Worm (Caenorhabditis elegans) whole organism, L2 larva: ENCODE measurements around the gene C01G10.17.
"Not testable (repeated sequence)": the region's sequence is repeated elsewhere in the genome, so short reads cannot be mapped to it uniquely, and the experiment has no call there.

Experiments
- C34F6.9 ChIP-seq: fragments of 150-350 bp; optimal IDR thresholded peaks from 2 replicates; lab custom pipeline; 2014; ENCODE audit warnings: missing biosample characterization, missing genetic modification characterization
- R02D3.7 ChIP-seq: fragments of 150-350 bp; optimal IDR thresholded peaks from 2 replicates; lab custom pipeline; 2014; ENCODE audit warnings: missing biosample characterization, missing genetic modification characterization
- alr-1 ChIP-seq: fragments of 150-350 bp; optimal IDR thresholded peaks from 2 replicates; lab custom pipeline; 2014; ENCODE audit warnings: missing biosample characterization, missing genetic modification characterization
- aly-2 ChIP-seq: fragments of 150-350 bp; optimal IDR thresholded peaks from 2 replicates; lab custom pipeline; 2014; ENCODE audit warnings: missing biosample characterization, missing genetic modification characterization
- ama-1 ChIP-seq: fragments of 150-350 bp; optimal IDR thresholded peaks from 2 replicates; lab custom pipeline; 2018; ENCODE audit warnings: inconsistent platforms
- blmp-1 ChIP-seq: sonication (generic microtip); optimal IDR thresholded peaks from 2 replicates; lab custom pipeline; 2017; ENCODE audit warnings: missing genetic modification characterization, mild to moderate bottlenecking, missing compliant biosample characterization, antibody characterized with exemption, moderate library complexity; ENCODE audit not compliant: insufficient read depth
- ceh-16 ChIP-seq: fragments of 150-350 bp; optimal IDR thresholded peaks from 2 replicates; lab custom pipeline; 2014; ENCODE audit warnings: missing biosample characterization, missing genetic modification characterization
- crh-2 ChIP-seq: sonication (generic microtip); optimal IDR thresholded peaks from 2 replicates; lab custom pipeline; 2017; ENCODE audit warnings: missing biosample characterization, missing genetic modification characterization
- dmd-4 ChIP-seq: sonication (generic microtip); optimal IDR thresholded peaks from 2 replicates; lab custom pipeline; 2017; ENCODE audit warnings: missing biosample characterization, missing genetic modification characterization
- egl-27 ChIP-seq: sonication (generic microtip); optimal IDR thresholded peaks from 3 replicates; lab custom pipeline; 2017; ENCODE audit warnings: missing biosample characterization, missing genetic modification reagents, missing genetic modification characterization
- elt-1 ChIP-seq: fragments of 150-350 bp; optimal IDR thresholded peaks from 2 replicates; lab custom pipeline; 2014; ENCODE audit warnings: missing biosample characterization, missing genetic modification characterization
- elt-3 ChIP-seq: sonication (generic microtip); optimal IDR thresholded peaks from 2 replicates; lab custom pipeline; 2017; ENCODE audit warnings: missing biosample characterization, missing genetic modification characterization
- fos-1 ChIP-seq: fragments of 150-350 bp; optimal IDR thresholded peaks from 2 replicates; lab custom pipeline; 2014; ENCODE audit warnings: missing biosample characterization, missing genetic modification characterization
- lin-11 ChIP-seq: fragments of 150-350 bp; sonication (generic microtip); optimal IDR thresholded peaks from 2 replicates; lab custom pipeline; 2014; ENCODE audit warnings: missing biosample characterization, missing genetic modification characterization, inconsistent platforms, mixed read lengths
- lin-13 ChIP-seq: fragments of 150-350 bp; optimal IDR thresholded peaks from 2 replicates; lab custom pipeline; 2014; ENCODE audit warnings: missing biosample characterization, missing genetic modification reagents, missing genetic modification characterization
- lin-39 ChIP-seq: fragments of 150-350 bp; optimal IDR thresholded peaks from 2 replicates; lab custom pipeline; 2014; ENCODE audit warnings: missing biosample characterization, missing genetic modification reagents, missing genetic modification characterization
- lsy-2 ChIP-seq, 2 experiments: fragments of 150-350 bp in 1 of 2; sonication (generic microtip) in 1 of 2; optimal IDR thresholded peaks; 2 replicates each; lab custom pipeline; 2014 to 2017; ENCODE audit warnings: missing biosample characterization in 2 of 2, missing genetic modification characterization in 2 of 2
- mab-5 ChIP-seq: fragments of 150-350 bp; optimal IDR thresholded peaks from 2 replicates; lab custom pipeline; 2014; ENCODE audit warnings: missing biosample characterization, missing genetic modification characterization
- mbf-1 ChIP-seq: sonication (generic microtip); optimal IDR thresholded peaks from 2 replicates; lab custom pipeline; 2017; ENCODE audit warnings: missing biosample characterization, missing genetic modification characterization
- mdl-1 ChIP-seq, 2 experiments: fragments of 150-350 bp in 1 of 2; sonication (generic microtip) in 1 of 2; optimal IDR thresholded peaks; 2 replicates each; lab custom pipeline; 2017; ENCODE audit warnings: missing biosample characterization in 2 of 2, missing genetic modification characterization in 2 of 2
- nhr-11 ChIP-seq: fragments of 150-350 bp; optimal IDR thresholded peaks from 2 replicates; lab custom pipeline; 2014; ENCODE audit warnings: missing biosample characterization, missing genetic modification characterization
- nhr-12 ChIP-seq: fragments of 150-350 bp; optimal IDR thresholded peaks from 2 replicates; lab custom pipeline; 2014; ENCODE audit warnings: missing biosample characterization, missing genetic modification characterization
- nhr-129 ChIP-seq: fragments of 150-350 bp; optimal IDR thresholded peaks from 2 replicates; lab custom pipeline; 2014; ENCODE audit warnings: missing biosample characterization, missing genetic modification characterization
- nhr-21 ChIP-seq: fragments of 150-350 bp; optimal IDR thresholded peaks from 2 replicates; lab custom pipeline; 2014; ENCODE audit warnings: missing biosample characterization, missing genetic modification characterization
- nhr-23 ChIP-seq: fragments of 150-350 bp; optimal IDR thresholded peaks from 2 replicates; lab custom pipeline; 2014; ENCODE audit warnings: missing biosample characterization, missing genetic modification reagents, missing genetic modification characterization
- nhr-25 ChIP-seq: fragments of 150-350 bp; sonication (generic microtip); optimal IDR thresholded peaks from 3 replicates; lab custom pipeline; 2014; ENCODE audit warnings: missing biosample characterization, missing genetic modification characterization
- nhr-6 ChIP-seq: fragments of 150-350 bp; optimal IDR thresholded peaks from 2 replicates; lab custom pipeline; 2014; ENCODE audit warnings: missing biosample characterization, missing genetic modification characterization
- nhr-77 ChIP-seq: fragments of 150-350 bp; optimal IDR thresholded peaks from 2 replicates; lab custom pipeline; 2014; ENCODE audit warnings: missing biosample characterization, missing genetic modification characterization
- peb-1 ChIP-seq: fragments of 150-350 bp; optimal IDR thresholded peaks from 2 replicates; lab custom pipeline; 2014; ENCODE audit warnings: missing biosample characterization, missing genetic modification characterization
- sem-4 ChIP-seq: fragments of 150-350 bp; optimal IDR thresholded peaks from 2 replicates; lab custom pipeline; 2014; ENCODE audit warnings: missing biosample characterization, missing genetic modification reagents, missing genetic modification characterization
- sma-3 ChIP-seq: sonication (generic microtip); optimal IDR thresholded peaks from 2 replicates; lab custom pipeline; 2016; ENCODE audit warnings: missing genetic modification reagents, missing genetic modification characterization, missing compliant biosample characterization
- sma-9 ChIP-seq, 2 experiments: fragments of 150-350 bp in 1 of 2; sonication (generic microtip) in 1 of 2; optimal IDR thresholded peaks; 2 replicates each; lab custom pipeline; 2014 to 2016; ENCODE audit warnings: missing genetic modification characterization in 2 of 2, mild to moderate bottlenecking in 1 of 2, missing biosample characterization in 1 of 2, missing compliant biosample characterization in 1 of 2, missing genetic modification reagents in 1 of 2, moderate library complexity in 1 of 2
- snpc-4 ChIP-seq: fragments of 150-350 bp; optimal IDR thresholded peaks from 2 replicates; lab custom pipeline; 2014; ENCODE audit warnings: missing biosample characterization, missing genetic modification characterization
- unc-55 ChIP-seq: fragments of 150-350 bp; sonication (generic microtip); optimal IDR thresholded peaks from 3 replicates; lab custom pipeline; 2014; ENCODE audit warnings: missing biosample characterization, missing genetic modification reagents, missing genetic modification characterization
- unc-62 ChIP-seq: fragments of 150-350 bp; optimal IDR thresholded peaks from 2 replicates; lab custom pipeline; 2014; ENCODE audit warnings: missing biosample characterization, missing genetic modification reagents, missing genetic modification characterization
- zag-1 ChIP-seq: fragments of 150-350 bp; optimal IDR thresholded peaks from 2 replicates; lab custom pipeline; 2014; ENCODE audit warnings: missing biosample characterization, missing genetic modification characterization
- ztf-1 ChIP-seq: fragments of 200-800 bp; sonication (Bioruptor generic); conservative IDR thresholded peaks from 2 replicates; pipeline ENCODE4 v1.3.6; 2022; ENCODE audit warnings: missing genetic modification characterization, missing compliant biosample characterization
- ztf-11 ChIP-seq: sonication (generic microtip); optimal IDR thresholded peaks from 2 replicates; lab custom pipeline; 2017; ENCODE audit warnings: missing biosample characterization, missing genetic modification characterization
- ztf-4 ChIP-seq: fragments of 150-350 bp; optimal IDR thresholded peaks from 2 replicates; lab custom pipeline; 2014; ENCODE audit warnings: missing biosample characterization, missing genetic modification characterization

The C01G10.17 gene

DNA sequence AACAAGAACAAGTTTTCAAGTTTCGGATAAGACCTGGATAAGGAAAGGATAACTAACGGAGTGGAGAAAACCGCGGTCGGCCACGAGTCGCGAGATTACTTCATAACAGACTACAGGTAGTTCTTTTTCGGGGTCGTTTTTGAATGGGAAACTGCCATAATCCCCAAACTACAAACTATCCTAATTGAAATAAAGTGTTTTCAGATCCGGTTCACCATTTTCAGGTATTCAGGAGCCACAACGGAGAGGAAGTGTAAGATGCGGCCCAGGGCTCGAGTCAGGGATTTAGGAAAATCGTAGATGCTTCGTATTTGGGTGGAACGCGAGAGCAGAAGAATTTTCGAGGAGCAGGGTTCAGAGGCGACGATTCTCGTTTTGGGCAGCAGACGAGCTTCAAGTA lies 25.4 kb downstream of the C01G10.17 start, which contains the start of gene T01G5.8:
Gene T01G5.8, plus strand, starts transcription at position 301 of the 400 bp plus-strand sequence.
- TF ChIP-seq zag-1 (tag; lab: Kevin White, UChicago); aly-2; elt-3 (tag; lab: Kevin White, UChicago): not testable (repeated sequence)
- TF ChIP-seq, all 48 proteins: peak for 0; not testable (repeated sequence) for 48

DNA sequence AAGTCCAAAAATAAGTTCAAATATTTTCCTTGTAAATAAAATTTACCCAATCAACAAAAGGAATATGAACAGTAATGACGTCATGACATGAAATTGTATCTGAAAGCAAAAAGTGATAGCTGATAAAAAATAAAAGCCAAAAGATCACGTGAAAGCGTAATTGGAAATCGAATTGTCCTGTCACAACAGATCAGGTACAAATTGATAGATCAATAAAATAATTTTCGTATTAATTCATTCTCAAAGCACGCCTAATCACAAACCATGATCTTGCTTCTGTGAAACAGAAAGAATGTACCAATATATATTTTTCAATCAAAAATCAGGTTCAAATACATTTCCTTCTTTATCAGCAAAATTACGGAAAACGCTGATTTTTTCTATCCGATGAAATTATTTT lies 29.0 kb downstream of the C01G10.17 start, which contains the start of gene flor-1:
Gene flor-1, minus strand, starts transcription at position 101 of the 400 bp plus-strand sequence.
- TF ChIP-seq nhr-21 (tag; lab: Kevin White, UChicago) (no peak), sma-3 (no peak), nhr-12 (tag; lab: Kevin White, UChicago) (no peak), sem-4 (tag; lab: Kevin White, UChicago) (no peak), ceh-16 (tag; lab: Kevin White, UChicago) (no peak), crh-2 (tag; lab: Kevin White, UChicago) (no peak), nhr-23 (no peak), blmp-1 (tag; lab: Kevin White, UChicago) (no peak), alr-1 (tag; lab: Kevin White, UChicago) (no peak), nhr-77 (tag; lab: Kevin White, UChicago) (no peak), elt-1 (tag; lab: Kevin White, UChicago) (no peak), ztf-11 (tag; lab: Kevin White, UChicago) (no peak), ztf-4 (tag; lab: Kevin White, UChicago) (no peak), unc-62 (no peak), unc-55 (GFP tag; lab: Kevin White, UChicago) (no peak), mbf-1 (tag; lab: Kevin White, UChicago) (no peak)

DNA sequence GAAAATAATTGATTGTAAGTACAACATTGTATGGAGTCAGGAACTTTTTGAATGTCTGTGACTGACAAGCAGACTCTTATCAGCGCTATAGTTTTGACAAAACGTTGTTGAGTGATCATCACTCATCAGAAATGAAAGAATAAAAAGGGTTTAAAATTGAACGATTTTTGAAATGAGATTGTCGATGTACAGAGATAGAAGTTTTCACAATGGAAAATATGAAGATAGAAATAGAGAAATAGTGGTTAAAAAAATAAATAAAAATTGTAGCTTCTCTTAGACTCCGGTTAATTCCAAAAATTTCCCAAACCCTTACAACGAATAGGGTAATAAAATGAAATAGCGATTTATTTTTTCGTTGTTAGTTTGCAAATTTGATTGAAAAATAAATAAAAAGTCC lies 34.6 kb downstream of the C01G10.17 start, which contains the start of gene ugt-30:
Gene ugt-30, minus strand, starts transcription at position 101 of the 400 bp plus-strand sequence.
- TF ChIP-seq nhr-25, ztf-4, mbf-1 (tag; lab: Kevin White, UChicago): not testable (repeated sequence)

DNA sequence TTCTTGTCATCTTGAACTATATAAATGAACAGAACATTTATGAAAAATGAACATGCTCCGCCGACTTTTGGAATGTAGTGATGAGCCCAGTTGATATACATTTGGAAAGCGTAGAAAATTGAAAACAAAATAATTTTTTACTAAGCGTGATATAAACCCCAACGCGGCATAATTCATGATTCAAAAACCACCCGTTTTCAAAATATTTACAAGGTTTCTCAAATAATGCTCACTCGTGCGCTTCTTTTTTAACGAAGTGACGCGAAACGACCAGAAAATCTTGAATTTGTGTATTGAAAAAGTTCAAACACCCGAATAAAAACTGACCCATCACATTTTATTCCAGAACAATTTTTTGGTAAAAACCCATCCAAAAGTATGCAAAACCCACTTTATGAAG lies 36.9 kb downstream of the C01G10.17 start, which contains the start of gene srj-27:
Gene srj-27, minus strand, starts transcription at position 101 of the 400 bp plus-strand sequence.
- TF ChIP-seq ama-1 (lab: Kevin White, UChicago) = no peak
- TF ChIP-seq lsy-2 (tag; optimal IDR thresholded peaks at IDR 0.05; lab: Kevin White, UChicago) = no peak
- TF ChIP-seq aly-2 = no peak
- TF ChIP-seq nhr-129 (tag; lab: Kevin White, UChicago) = no peak
- no peak for TF ChIP-seq alr-1 (tag; lab: Kevin White, UChicago)
- TF ChIP-seq snpc-4 (tag; lab: Kevin White, UChicago) = no peak
- no peak for TF ChIP-seq R02D3.7 (tag; lab: Kevin White, UChicago)
- no peak for TF ChIP-seq unc-62
- TF ChIP-seq sma-9 (GFP tag; optimal IDR thresholded peaks at IDR 0.05; lab: Kevin White, UChicago) = no peak
- TF ChIP-seq sma-9 (tag; optimal IDR thresholded peaks at IDR 0.05; lab: Kevin White, UChicago) = no peak
- TF ChIP-seq nhr-21 (tag; lab: Kevin White, UChicago) = no peak
- TF ChIP-seq nhr-11 (tag; lab: Kevin White, UChicago) = no peak
- no peak for TF ChIP-seq nhr-25 (tag; lab: Kevin White, UChicago)
- TF ChIP-seq lin-39 (tag; lab: Kevin White, UChicago) = no peak
- TF ChIP-seq mab-5 (tag; lab: Kevin White, UChicago) = no peak
- TF ChIP-seq ztf-4 (tag; lab: Kevin White, UChicago) = no peak
- TF ChIP-seq dmd-4 (tag; lab: Kevin White, UChicago) = no peak
- no peak for TF ChIP-seq crh-2 (tag; lab: Kevin White, UChicago)
- no peak for TF ChIP-seq nhr-12 (tag; lab: Kevin White, UChicago)

DNA sequence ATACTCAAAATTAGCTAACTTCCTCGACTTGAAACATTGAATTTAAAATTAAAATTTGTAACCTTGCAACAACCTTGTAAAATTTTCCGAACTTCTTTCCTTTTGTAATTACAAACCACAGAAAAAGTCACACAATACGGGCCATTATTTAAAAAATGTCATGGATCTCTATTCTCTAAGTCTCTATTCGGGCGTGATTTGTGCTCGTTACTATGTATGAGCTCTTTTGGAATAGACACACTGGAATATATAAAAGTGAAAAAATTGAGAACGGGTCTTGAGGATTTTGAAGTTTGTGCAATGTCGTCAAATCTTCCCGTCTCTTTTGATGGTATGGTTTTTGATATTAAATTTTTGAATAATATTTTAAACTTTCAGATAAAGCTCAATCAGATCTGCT lies 37.4 kb downstream of the C01G10.17 start, which contains the start of gene srr-7:
Gene srr-7, plus strand, starts transcription at position 301 of the 400 bp plus-strand sequence.
- no peak for TF ChIP-seq aly-2
- TF ChIP-seq lin-11 = no peak
- TF ChIP-seq sem-4 (tag; lab: Kevin White, UChicago) = no peak

DNA sequence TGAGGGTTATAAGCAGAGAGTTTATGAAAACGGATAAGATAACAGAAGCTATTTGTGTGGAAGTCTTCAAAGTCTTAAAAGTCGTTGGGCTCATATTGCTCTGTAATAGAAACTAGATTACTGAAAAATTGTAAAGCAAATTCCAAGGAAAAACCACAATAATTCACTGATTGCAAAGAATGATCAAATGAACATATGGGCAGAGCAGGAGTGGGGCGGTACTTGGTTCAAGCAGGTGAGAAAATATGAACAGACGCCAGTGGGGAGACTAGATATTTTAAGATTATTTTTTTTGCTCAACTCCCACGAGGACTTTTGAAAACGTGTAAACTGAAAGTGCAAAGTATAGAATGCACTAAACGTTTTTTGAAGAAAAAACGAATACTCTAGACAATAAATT lies 41.9 kb downstream of the C01G10.17 start, which contains the start of gene str-171:
Gene str-171, minus strand, starts transcription at position 101 of the 400 bp plus-strand sequence.
- TF ChIP-seq nhr-6 (tag; lab: Kevin White, UChicago) (no peak), nhr-129 (tag; lab: Kevin White, UChicago) (no peak), peb-1 (tag; lab: Kevin White, UChicago) (no peak), ztf-11 (tag; lab: Kevin White, UChicago) (no peak), unc-62 (no peak), nhr-21 (tag; lab: Kevin White, UChicago) (no peak), ztf-1 (GFP tag; lab: Robert Waterston, UW) (no peak), crh-2 (tag; lab: Kevin White, UChicago) (no peak), nhr-25 (tag; lab: Kevin White, UChicago) (no peak), sem-4 (tag; lab: Kevin White, UChicago) (no peak), lin-13 (GFP tag; lab: Kevin White, UChicago) (no peak), fos-1 (tag; lab: Kevin White, UChicago) (no peak), C34F6.9 (no peak), egl-27 (no peak), mdl-1 (tag; optimal IDR thresholded peaks at IDR 0.05; lab: Kevin White, UChicago) (no peak)
